Fruit fly (Drosophila melanogaster) ovary, adult (tissue): Measurements from ENCODE around the gene Spn28F.
A peak's percentile ranks its signal among the peaks of the same experiment; 100 is the strongest.

Experiments
- CG17801 ChIP-seq: fragments of 200-800 bp; optimal IDR thresholded peaks from 2 replicates; lab custom pipeline; 2019; ENCODE audit warnings: missing biosample characterization, mild to moderate bottlenecking, missing genetic modification characterization, moderate library complexity; ENCODE audit not compliant: partially characterized antibody

Spn28F gene

dm6 chr2L:8229134-8229533 is 12.5 kb downstream of the Spn28F start:
- TF ChIP-seq CG17801 (GFP tag; lab: Kevin White, UChicago) = no peak

dm6 chr2L:8220393-8220934 is 21.1 kb downstream of the Spn28F start, which contains the start of gene Snx6:
Gene Snx6 (minus strand): TSS chr2L:8220741.
- no peak for TF ChIP-seq CG17801 (GFP tag; lab: Kevin White, UChicago)

dm6 chr2L:8217917-8218316 is 23.7 kb downstream of the Spn28F start, which contains the start of gene CG8292:
Gene CG8292 (minus strand): TSS chr2L:8218017.
- no peak for TF ChIP-seq CG17801 (GFP tag; lab: Kevin White, UChicago)

dm6 chr2L:8215259-8215929 is 26.2 kb downstream of the Spn28F start, which contains the start of gene CG8349:
Gene CG8349 (plus strand): TSS chr2L:8215915.
- no peak for TF ChIP-seq CG17801 (GFP tag; lab: Kevin White, UChicago)

DNA sequence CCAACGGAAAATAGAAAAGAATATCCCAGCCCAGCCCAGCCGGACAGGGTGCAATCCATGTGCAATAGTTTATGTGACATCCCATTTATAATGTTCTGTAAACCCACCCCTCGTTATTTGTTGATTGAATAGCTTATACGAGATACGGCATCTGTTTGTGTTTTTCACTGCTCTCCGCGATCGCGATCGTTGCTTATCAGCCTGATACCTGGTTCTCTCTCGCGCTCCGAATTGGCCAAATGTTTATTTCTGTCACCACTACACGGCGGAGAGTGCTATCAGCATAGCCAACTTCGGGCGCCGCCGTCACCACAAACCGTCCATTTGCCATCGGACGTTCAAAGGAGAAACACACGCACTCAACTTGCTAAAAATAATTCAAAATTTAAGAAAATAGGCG is 27.6 kb downstream of the Spn28F start, which contains the start of gene CG8353:
TSS of gene CG8353 (plus strand) at position 59 of the 400 bp plus-strand sequence.
- no peak for TF ChIP-seq CG17801 (GFP tag; lab: Kevin White, UChicago)

DNA sequence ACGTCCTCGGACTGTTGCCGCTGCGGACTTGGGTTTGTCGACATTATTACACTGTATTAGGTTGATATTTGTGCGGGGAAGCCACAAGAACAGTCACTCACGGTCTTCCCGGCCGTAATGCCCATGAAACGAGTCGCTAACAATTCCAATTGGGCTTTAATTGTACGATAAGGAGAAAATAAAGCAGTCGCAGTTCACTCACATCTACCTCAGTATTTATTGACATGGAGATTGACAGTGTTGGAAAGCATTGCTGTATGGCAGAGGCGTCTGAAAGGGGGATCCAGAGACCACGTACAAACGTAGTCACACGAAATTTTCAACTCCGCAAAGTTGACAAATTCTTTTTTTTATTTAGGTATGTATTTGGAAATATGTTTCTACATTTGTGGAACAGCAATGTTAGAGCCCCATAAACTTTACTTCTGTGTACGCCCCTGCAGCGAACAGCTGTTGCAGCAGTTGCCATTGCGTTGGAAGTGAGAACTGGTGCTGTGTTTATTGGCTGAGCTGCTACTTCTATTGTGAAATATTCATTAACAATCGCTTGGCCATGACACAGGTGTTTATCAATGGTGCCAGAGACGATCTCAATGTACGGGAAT is 28.8 kb downstream of the Spn28F start, which contains the start of the genes CG8372 and CG8360:
TSS of gene CG8372 (minus strand) at position 237 of the 605 bp plus-strand sequence.
TSS of gene CG8360 (plus strand) at position 294 of the 605 bp plus-strand sequence.
- TF ChIP-seq CG17801 (GFP tag; lab: Kevin White, UChicago) = peak; percentile 98

DNA sequence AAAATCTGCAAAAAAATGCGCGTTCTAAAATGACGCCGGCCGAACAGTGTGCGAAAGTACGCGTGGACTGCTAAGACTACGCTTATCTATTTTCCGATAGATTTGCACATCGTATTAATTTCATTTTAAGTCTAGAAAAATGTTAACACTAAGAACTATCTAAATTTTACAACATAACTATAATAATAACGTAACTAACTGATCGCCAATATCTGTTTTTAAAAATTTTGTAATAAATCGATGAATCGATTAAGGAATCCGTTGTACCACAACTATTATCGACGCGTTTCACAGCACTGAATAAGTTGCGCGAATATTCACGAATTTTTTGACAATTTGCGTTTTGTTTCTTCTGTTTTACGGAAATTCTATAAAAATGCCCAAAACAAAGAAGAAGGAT is 30.5 kb downstream of the Spn28F start, which contains the start of gene Ssb-c31a:
TSS of gene Ssb-c31a (plus strand) at position 278 of the 400 bp plus-strand sequence.
- peak; percentile 78 for TF ChIP-seq CG17801 (GFP tag; lab: Kevin White, UChicago)

DNA sequence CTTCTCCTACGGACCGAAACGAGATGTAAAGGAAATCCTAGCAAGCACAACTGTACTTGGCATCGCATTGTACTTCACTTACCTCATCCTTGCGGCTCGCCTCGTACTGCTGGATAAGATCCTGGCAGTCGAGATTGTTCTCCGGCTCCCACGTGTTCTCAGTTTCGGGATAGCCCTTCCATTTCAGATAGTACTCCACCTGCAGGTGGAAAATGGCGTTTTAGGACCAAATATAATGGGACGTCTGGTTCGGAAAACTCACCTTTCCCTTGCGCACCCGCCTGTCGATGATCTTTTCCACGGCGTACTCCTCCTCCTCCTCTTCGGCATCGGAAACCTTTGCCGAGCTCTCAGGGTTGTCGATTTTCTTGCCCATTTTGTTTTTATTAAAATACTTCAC is 31.1 kb downstream of the Spn28F start:
- no peak for TF ChIP-seq CG17801 (GFP tag; lab: Kevin White, UChicago)

dm6 chr2L:8209362-8209761 is 32.2 kb downstream of the Spn28F start:
- no peak for TF ChIP-seq CG17801 (GFP tag; lab: Kevin White, UChicago)

dm6 chr2L:8205871-8206270 is 35.7 kb downstream of the Spn28F start, which contains the start of gene CG8419:
Gene CG8419 (plus strand): TSS chr2L:8206171.
- TF ChIP-seq CG17801 (GFP tag; lab: Kevin White, UChicago) = no peak

- TF ChIP-seq CG17801 (GFP tag; lab: Kevin White, UChicago) = peak; percentile 100
Measured at dm6 chr2L:8204996-8205567, 36.5 kb downstream of the Spn28F start, which contains the start of gene SLC5A11. Gene SLC5A11 (minus strand): TSS chr2L:8205132.

- TF ChIP-seq CG17801 (GFP tag; lab: Kevin White, UChicago) = no peak
Measured at dm6 chr2L:8204366-8204765, 37.2 kb downstream of the Spn28F start.

DNA sequence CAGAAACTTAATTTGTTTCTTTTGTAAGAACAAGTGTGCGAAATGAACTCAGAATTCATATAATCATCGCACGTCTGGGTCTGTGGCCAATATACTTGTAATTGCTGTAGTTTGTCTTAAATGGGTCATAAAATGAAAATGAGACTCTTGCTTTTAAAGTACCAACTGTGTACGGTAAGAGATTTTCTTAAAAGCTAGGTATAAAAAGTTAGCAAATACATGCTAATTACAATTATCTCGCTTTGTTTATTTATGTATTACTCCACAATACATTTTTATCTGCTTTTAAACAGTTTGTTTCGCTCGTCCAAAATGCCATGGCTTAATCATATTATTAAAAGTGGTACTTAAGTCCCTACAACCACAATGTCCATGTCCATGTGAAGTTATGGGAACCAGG is 37.9 kb downstream of the Spn28F start:
- peak; percentile 61 for TF ChIP-seq CG17801 (GFP tag; lab: Kevin White, UChicago)

- TF ChIP-seq CG17801 (GFP tag; lab: Kevin White, UChicago) = no peak
Measured at dm6 chr2L:8202569-8202968, 39.0 kb downstream of the Spn28F start.

DNA sequence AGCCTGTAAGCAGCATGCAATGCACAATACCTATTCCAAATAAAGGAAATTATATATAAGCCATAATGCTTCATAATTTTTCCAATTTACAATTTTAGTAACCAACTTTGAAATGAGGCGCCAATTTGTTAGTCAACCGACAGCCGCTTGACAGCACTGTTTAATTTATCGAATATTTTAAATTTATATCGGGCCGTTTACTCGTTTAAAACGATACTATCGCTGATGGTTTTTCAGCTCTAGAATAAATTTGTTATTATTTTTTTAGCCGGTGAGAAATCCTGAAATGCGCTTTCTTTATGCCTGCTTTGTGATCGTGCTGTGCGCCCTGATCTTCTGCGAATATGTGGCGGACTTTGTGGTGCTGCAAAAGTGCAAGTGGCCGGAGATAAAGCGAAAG is 42.8 kb downstream of the Spn28F start, which contains the start of gene PGAP5:
TSS of gene PGAP5 (plus strand) at position 126 of the 400 bp plus-strand sequence.
- peak; percentile 45 for TF ChIP-seq CG17801 (GFP tag; lab: Kevin White, UChicago)
